Worm (Caenorhabditis elegans): ENCODE data around the gene ZK945.8.

The ZK945.8 gene

ce11 chrII:10075794-10076193, 32.7 kb upstream of the ZK945.8 start:
- no peak for TF ChIP-seq sma-9 (GFP tag; optimal IDR thresholded peaks at IDR 0.05)
- TF ChIP-seq sma-9 (tag; optimal IDR thresholded peaks at IDR 0.05), result no peak

ce11 chrII:10084482-10084881, 24.0 kb upstream of the ZK945.8 start:
- TF ChIP-seq ZK546.5 (tag; optimal IDR thresholded peaks at IDR 0.05), result no peak
- TF ChIP-seq elt-1 (tag; optimal IDR thresholded peaks at IDR 0.05), result no peak
- no peak for TF ChIP-seq dmd-4 (tag; optimal IDR thresholded peaks at IDR 0.05)
- no peak for TF ChIP-seq lin-11 (tag; optimal IDR thresholded peaks at IDR 0.05)
- TF ChIP-seq peb-1 (tag; optimal IDR thresholded peaks at IDR 0.05), result no peak
- no peak for TF ChIP-seq nhr-21 (tag; optimal IDR thresholded peaks at IDR 0.05)
- TF ChIP-seq nhr-12 (tag; optimal IDR thresholded peaks at IDR 0.05), result no peak
- TF ChIP-seq lin-39 (tag; optimal IDR thresholded peaks at IDR 0.05), result no peak
- TF ChIP-seq sma-3 (GFP tag; optimal IDR thresholded peaks at IDR 0.05), result no peak
- TF ChIP-seq alr-1 (tag; optimal IDR thresholded peaks at IDR 0.05), result no peak
- TF ChIP-seq ztf-11 (tag; optimal IDR thresholded peaks at IDR 0.05), result no peak
- TF ChIP-seq lsy-2 (tag; optimal IDR thresholded peaks at IDR 0.05), result no peak
- TF ChIP-seq aly-2 (tag; optimal IDR thresholded peaks at IDR 0.05), result no peak

- TF ChIP-seq nhr-23 (tag; optimal IDR thresholded peaks at IDR 0.05) (no peak), unc-39 (tag; optimal IDR thresholded peaks at IDR 0.05) (no peak), peb-1 (tag; optimal IDR thresholded peaks at IDR 0.05) (no peak), Y55F3AM.14 (GFP tag; optimal IDR thresholded peaks at IDR 0.05) (no peak), lin-39 (tag; optimal IDR thresholded peaks at IDR 0.05) (no peak), sma-3 (GFP tag; optimal IDR thresholded peaks at IDR 0.05) (no peak), dmd-4 (tag; optimal IDR thresholded peaks at IDR 0.05) (no peak)
Observed at ce11 chrII:10093120-10093519, 15.3 kb upstream of the ZK945.8 start.

- TF ChIP-seq Y55F3AM.14 (GFP tag; optimal IDR thresholded peaks at IDR 0.05) (no peak), crh-2 (tag; optimal IDR thresholded peaks at IDR 0.05) (peak; percentile 7), fos-1 (tag; optimal IDR thresholded peaks at IDR 0.05) (peak; percentile 96)
Observed at ce11 chrII:10094190-10094923, 14.1 kb upstream of the ZK945.8 start, which contains the start of gene lact-2. Gene lact-2 (plus strand): TSS chrII:10094873.

ce11 chrII:10095224-10095623, 13.2 kb upstream of the ZK945.8 start:
- no peak for TF ChIP-seq nhr-12 (tag; optimal IDR thresholded peaks at IDR 0.05)
- no peak for TF ChIP-seq dmd-4 (tag; optimal IDR thresholded peaks at IDR 0.05)
- TF ChIP-seq fos-1 (tag; optimal IDR thresholded peaks at IDR 0.05), result peak; percentile 72
- no peak for TF ChIP-seq ceh-16 (tag; optimal IDR thresholded peaks at IDR 0.05)
- TF ChIP-seq ztf-11 (tag; optimal IDR thresholded peaks at IDR 0.05), result no peak
- no peak for TF ChIP-seq sma-9 (GFP tag; optimal IDR thresholded peaks at IDR 0.05)
- TF ChIP-seq sma-9 (tag; optimal IDR thresholded peaks at IDR 0.05), result no peak

- no peak for TF ChIP-seq nhr-10 (tag; optimal IDR thresholded peaks at IDR 0.05)
- TF ChIP-seq dmd-4 (tag; optimal IDR thresholded peaks at IDR 0.05), result no peak
- no peak for TF ChIP-seq mbf-1 (tag; optimal IDR thresholded peaks at IDR 0.05)
- TF ChIP-seq gmeb-1 (tag; optimal IDR thresholded peaks at IDR 0.05), result no peak
- no peak for TF ChIP-seq crh-2 (tag; optimal IDR thresholded peaks at IDR 0.05)
- TF ChIP-seq ama-1 (optimal IDR thresholded peaks at IDR 0.05), result no peak
- no peak for TF ChIP-seq unc-55 (GFP tag; optimal IDR thresholded peaks at IDR 0.05)
- TF ChIP-seq blmp-1 (tag; optimal IDR thresholded peaks at IDR 0.05; ENCODE audit: insufficient read depth), result no peak
- no peak for TF ChIP-seq nhr-12 (tag; optimal IDR thresholded peaks at IDR 0.05)
- TF ChIP-seq sem-4 (tag; optimal IDR thresholded peaks at IDR 0.05), result no peak
- TF ChIP-seq nhr-21 (tag; optimal IDR thresholded peaks at IDR 0.05), result no peak
- TF ChIP-seq nhr-77 (tag; optimal IDR thresholded peaks at IDR 0.05), result no peak
- TF ChIP-seq ztf-4 (tag; optimal IDR thresholded peaks at IDR 0.05), result no peak
- TF ChIP-seq egl-27 (tag; optimal IDR thresholded peaks at IDR 0.05), result no peak
- TF ChIP-seq ceh-82 (tag; optimal IDR thresholded peaks at IDR 0.05), result no peak
Observed at ce11 chrII:10098428-10098827, 10.0 kb upstream of the ZK945.8 start.

All from whole organism, L2 larva.